Worm (Caenorhabditis elegans) whole organism, midembryonic: ENCODE results near the gene K11H12.5.

ENCODE experiments used
- flt-1 ChIP-seq: fragments of 200-800 bp; sonication (Bioruptor generic); IDR thresholded peaks from 2 replicates; pipeline ENCODE4 v1.3.6; 2022; ENCODE audit warnings: missing genetic modification characterization, missing compliant biosample characterization
- med-1 ChIP-seq: sonication (generic microtip); optimal IDR thresholded peaks from 2 replicates; lab custom pipeline; 2017; ENCODE audit warnings: missing genetic modification characterization, mild to moderate bottlenecking, missing compliant biosample characterization, antibody characterized with exemption, missing genetic modification reagents; ENCODE audit not compliant: insufficient read depth
- ztf-23 ChIP-seq: fragments of 200-800 bp; sonication (Bioruptor generic); IDR thresholded peaks from 2 replicates; pipeline ENCODE4 v1.3.6; 2022; ENCODE audit warnings: missing genetic modification reagents, missing genetic modification characterization, missing compliant biosample characterization

ce11 chrIV:666991-667390 lies 9.4 kb upstream of the K11H12.5 start, which contains the start of gene K11H12.6:
- no peak for TF ChIP-seq med-1 (GFP tag; lab: Kevin White, UChicago)
- no peak for TF ChIP-seq flt-1 (GFP tag; lab: Robert Waterston, UW)
- TF ChIP-seq ztf-23 (GFP tag; lab: Robert Waterston, UW) = no peak
